Worm (Caenorhabditis elegans) whole organism, dauer: Measurements from ENCODE around the gene nasp-1.

Experiments used
- unc-62 ChIP-seq: sonication (generic microtip); optimal IDR thresholded peaks from 2 replicates; lab custom pipeline; 2017; ENCODE audit warnings: missing biosample characterization, missing genetic modification reagents, missing genetic modification characterization

The nasp-1 gene

ce11 chrII:11105981-11106711 is at the start of gene nasp-1:
TSS of gene nasp-1 (plus strand) at chrII:11106612.
- TF ChIP-seq unc-62 (GFP tag; lab: Kevin White, UChicago) = no peak

- TF ChIP-seq unc-62 (GFP tag; lab: Kevin White, UChicago) = no peak
Observed at ce11 chrII:11057256-11057655, 49.2 kb upstream of the nasp-1 start.

ce11 chrII:11064191-11064695 is 42.2 kb upstream of the nasp-1 start:
- TF ChIP-seq unc-62 (GFP tag; lab: Kevin White, UChicago) = no peak

- no peak for TF ChIP-seq unc-62 (GFP tag; lab: Kevin White, UChicago)
Observed at ce11 chrII:11072565-11072964, 33.8 kb upstream of the nasp-1 start.

ce11 chrII:11076550-11076949 is 29.9 kb upstream of the nasp-1 start:
- TF ChIP-seq unc-62 (GFP tag; lab: Kevin White, UChicago) = no peak

ce11 chrII:11086770-11087169 is 19.6 kb upstream of the nasp-1 start:
- no peak for TF ChIP-seq unc-62 (GFP tag; lab: Kevin White, UChicago)

- no peak for TF ChIP-seq unc-62 (GFP tag; lab: Kevin White, UChicago)
Observed at ce11 chrII:11088137-11088536, 18.3 kb upstream of the nasp-1 start.

ce11 chrII:11089356-11089755 is 17.1 kb upstream of the nasp-1 start, which contains the start of gene unc-53:
TSS of gene unc-53 (minus strand) at chrII:11089456.
- TF ChIP-seq unc-62 (GFP tag; lab: Kevin White, UChicago) = no peak

- TF ChIP-seq unc-62 (GFP tag; lab: Kevin White, UChicago) = no peak
Observed at ce11 chrII:11091577-11091976, 14.8 kb upstream of the nasp-1 start.

- TF ChIP-seq unc-62 (GFP tag; lab: Kevin White, UChicago) = no peak
Observed at ce11 chrII:11092413-11092812, 14.0 kb upstream of the nasp-1 start, which contains the start of gene rpl-42. TSS of gene rpl-42 (plus strand) at chrII:11092713.

ce11 chrII:11094431-11094830 is 12.0 kb upstream of the nasp-1 start:
- no peak for TF ChIP-seq unc-62 (GFP tag; lab: Kevin White, UChicago)

ce11 chrII:11096233-11096632 is 10.2 kb upstream of the nasp-1 start, which contains the start of gene nbs-1:
TSS of gene nbs-1 (minus strand) at chrII:11096478.
- TF ChIP-seq unc-62 (GFP tag; lab: Kevin White, UChicago) = no peak

- TF ChIP-seq unc-62 (GFP tag; lab: Kevin White, UChicago) = no peak
Observed at ce11 chrII:11097154-11097887, 9.1 kb upstream of the nasp-1 start, which contains the start of the genes rpl-36.A and nuo-1. TSS of gene rpl-36.A (minus strand) at chrII:11097204. TSS of gene nuo-1 (plus strand) at chrII:11097837.

ce11 chrII:11099841-11100240 is 6.6 kb upstream of the nasp-1 start, which contains the start of gene C09H10.4:
TSS of gene C09H10.4 (plus strand) at chrII:11100141.
- no peak for TF ChIP-seq unc-62 (GFP tag; lab: Kevin White, UChicago)

- no peak for TF ChIP-seq unc-62 (GFP tag; lab: Kevin White, UChicago)
Observed at ce11 chrII:11101171-11101570, 5.2 kb upstream of the nasp-1 start.

- no peak for TF ChIP-seq unc-62 (GFP tag; lab: Kevin White, UChicago)
Observed at ce11 chrII:11103052-11103451, 3.4 kb upstream of the nasp-1 start.
